Worm (Caenorhabditis elegans) whole organism, early embryonic: Measurements from ENCODE around the gene Y57G11B.8.
"Not testable (repeated sequence)": the region's sequence is repeated elsewhere in the genome, so short reads cannot be mapped to it uniquely, and the experiment has no call there.

Experiments used
- B0310.2 ChIP-seq: sonication (generic microtip); optimal IDR thresholded peaks from 2 replicates; lab custom pipeline; 2016; ENCODE audit warnings: mild to moderate bottlenecking, missing genetic modification characterization, missing compliant biosample characterization
- F13C5.2 ChIP-seq: sonication (generic microtip); optimal IDR thresholded peaks from 2 replicates; lab custom pipeline; 2017; ENCODE audit warnings: mild to moderate bottlenecking, missing genetic modification characterization, inconsistent platforms, missing compliant biosample characterization
- aly-1 ChIP-seq: sonication (generic microtip); optimal IDR thresholded peaks from 2 replicates; lab custom pipeline; 2016; ENCODE audit warnings: missing genetic modification characterization, missing compliant biosample characterization
- ama-1 ChIP-seq: fragments of 150-350 bp; optimal IDR thresholded peaks from 2 replicates; lab custom pipeline; 2014
- ceh-13 ChIP-seq: fragments of 200-800 bp; sonication (Bioruptor generic); optimal IDR thresholded peaks from 2 replicates; lab custom pipeline; 2018; ENCODE audit warnings: mild to moderate bottlenecking, missing genetic modification characterization, missing compliant biosample characterization
- ceh-36 ChIP-seq: sonication (generic microtip); optimal IDR thresholded peaks from 2 replicates; lab custom pipeline; 2016; ENCODE audit warnings: missing genetic modification characterization, inconsistent platforms, missing compliant biosample characterization
- ets-7 ChIP-seq: sonication (generic microtip); optimal IDR thresholded peaks from 2 replicates; lab custom pipeline; 2016; ENCODE audit warnings: missing genotype, missing genetic modification characterization, missing compliant biosample characterization
- flt-1 ChIP-seq: fragments of 200-800 bp; sonication (Bioruptor generic); IDR thresholded peaks from 2 replicates; pipeline ENCODE4 v1.3.6; 2022; ENCODE audit warnings: missing genetic modification characterization, missing compliant biosample characterization
- hmbx-1 ChIP-seq: sonication (generic microtip); optimal IDR thresholded peaks from 2 replicates; lab custom pipeline; 2016; ENCODE audit warnings: mild to moderate bottlenecking, missing genetic modification characterization, missing compliant biosample characterization
- hmg-4 ChIP-seq: fragments of 200-800 bp; sonication (Bioruptor generic); optimal IDR thresholded peaks from 2 replicates; lab custom pipeline; 2018; ENCODE audit warnings: mild to moderate bottlenecking, missing genetic modification characterization, missing compliant biosample characterization
- hnd-1 ChIP-seq: sonication (generic microtip); optimal IDR thresholded peaks from 2 replicates; lab custom pipeline; 2016; ENCODE audit warnings: missing genetic modification characterization, missing compliant biosample characterization
- pes-1 ChIP-seq: fragments of 200-800 bp; sonication (Bioruptor generic); IDR thresholded peaks from 2 replicates; pipeline ENCODE4 v1.3.6; 2022; ENCODE audit warnings: missing genetic modification reagents, missing genetic modification characterization, missing compliant biosample characterization
- scrt-1 ChIP-seq: fragments of 200-800 bp; sonication (Bioruptor generic); IDR thresholded peaks from 2 replicates; pipeline ENCODE4 v1.3.6; 2022; ENCODE audit warnings: missing genetic modification characterization, missing compliant biosample characterization
- sea-1 ChIP-seq: fragments of 200-800 bp; sonication (Bioruptor generic); conservative IDR thresholded peaks from 2 replicates; pipeline ENCODE4 v1.3.6; 2022; ENCODE audit warnings: missing genetic modification characterization, missing compliant biosample characterization
- tbx-11 ChIP-seq: fragments of 200-800 bp; sonication (Bioruptor generic); IDR thresholded peaks from 2 replicates; pipeline ENCODE4 v1.3.6; 2022; ENCODE audit warnings: missing genetic modification characterization, missing compliant biosample characterization
- tbx-37 ChIP-seq: fragments of 200-800 bp; sonication (Bioruptor generic); conservative IDR thresholded peaks from 2 replicates; pipeline ENCODE4 v1.3.6; 2022; ENCODE audit warnings: missing genetic modification reagents, missing genetic modification characterization, missing compliant biosample characterization
- tra-4 ChIP-seq: sonication (generic microtip); optimal IDR thresholded peaks from 2 replicates; lab custom pipeline; 2017; ENCODE audit warnings: missing genetic modification characterization, missing compliant biosample characterization

Y57G11B.8 gene

ce11 chrIV:14554788-14555187, 23.7 kb downstream of the Y57G11B.8 start, which contains the start of gene Y57G11B.6:
TSS of gene Y57G11B.6 (minus strand) at chrIV:14554888.
- TF ChIP-seq F13C5.2 (tag; lab: Kevin White, UChicago) (no peak), pes-1 (GFP tag; lab: Robert Waterston, UW) (no peak), tra-4 (tag; lab: Kevin White, UChicago) (no peak), ets-7 (tag; lab: Kevin White, UChicago) (no peak), B0310.2 (tag; lab: Kevin White, UChicago) (no peak), hnd-1 (tag; lab: Kevin White, UChicago) (no peak), hmg-4 (no peak), ceh-36 (no peak), sea-1 (GFP tag; lab: Robert Waterston, UW) (no peak), tbx-37 (GFP tag; lab: Robert Waterston, UW) (no peak), ceh-13 (GFP tag; lab: Kevin White, UChicago) (no peak), hmbx-1 (tag; lab: Kevin White, UChicago) (no peak), flt-1 (GFP tag; lab: Robert Waterston, UW) (no peak), aly-1 (no peak), tbx-11 (GFP tag; lab: Robert Waterston, UW) (no peak), scrt-1 (GFP tag; lab: Robert Waterston, UW) (no peak), ama-1 (no peak)

ce11 chrIV:14551870-14552269, 26.6 kb downstream of the Y57G11B.8 start, which contains the start of gene pals-30:
TSS of gene pals-30 (minus strand) at chrIV:14551970.
- TF ChIP-seq ceh-36; hnd-1 (tag; lab: Kevin White, UChicago); hmbx-1 (tag; lab: Kevin White, UChicago): not testable (repeated sequence)

- no peak for TF ChIP-seq ceh-13 (GFP tag; lab: Kevin White, UChicago)
- no peak for TF ChIP-seq hmg-4
- no peak for TF ChIP-seq hmbx-1 (tag; lab: Kevin White, UChicago)
- no peak for TF ChIP-seq sea-1 (GFP tag; lab: Robert Waterston, UW)
- no peak for TF ChIP-seq tra-4 (tag; lab: Kevin White, UChicago)
- TF ChIP-seq pes-1 (GFP tag; lab: Robert Waterston, UW) = no peak
- TF ChIP-seq ceh-36 = no peak
- no peak for TF ChIP-seq F13C5.2 (tag; lab: Kevin White, UChicago)
- TF ChIP-seq flt-1 (GFP tag; lab: Robert Waterston, UW) = no peak
- no peak for TF ChIP-seq tbx-11 (GFP tag; lab: Robert Waterston, UW)
- TF ChIP-seq aly-1 = no peak
- no peak for TF ChIP-seq B0310.2 (tag; lab: Kevin White, UChicago)
- TF ChIP-seq ets-7 (tag; lab: Kevin White, UChicago) = no peak
Measured at ce11 chrIV:14549308-14549707, 29.2 kb downstream of the Y57G11B.8 start, which contains the start of gene T27E7.9. TSS of gene T27E7.9 (minus strand) at chrIV:14549408.

DNA sequence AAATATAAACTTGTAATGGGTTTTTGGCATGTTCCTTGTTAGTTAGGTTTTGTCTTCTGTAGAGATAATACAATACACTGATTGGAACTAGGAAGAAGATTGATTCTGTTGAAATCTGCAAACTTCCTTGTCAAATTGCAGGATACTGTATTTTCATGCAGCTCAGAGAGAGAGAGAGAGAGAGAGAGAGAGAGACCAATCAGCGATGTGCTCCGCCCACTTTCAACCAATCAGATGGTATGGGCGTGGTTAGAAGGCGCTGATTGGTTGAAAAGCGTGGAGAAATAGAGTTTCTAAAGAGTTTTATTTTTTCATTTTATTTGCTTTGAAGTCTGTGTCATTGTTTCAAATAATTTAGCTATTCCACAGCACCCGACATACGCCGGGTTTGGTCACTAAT, 31.2 kb downstream of the Y57G11B.8 start:
- TF ChIP-seq ceh-13 (GFP tag; lab: Kevin White, UChicago) = no peak
- TF ChIP-seq tbx-37 (GFP tag; lab: Robert Waterston, UW) = no peak

- TF ChIP-seq ceh-36 (no peak), aly-1 (no peak), tra-4 (tag; lab: Kevin White, UChicago) (no peak)
Measured at ce11 chrIV:14542517-14542916, 36.0 kb downstream of the Y57G11B.8 start, which contains the start of gene pals-29. TSS of gene pals-29 (minus strand) at chrIV:14542617.

DNA sequence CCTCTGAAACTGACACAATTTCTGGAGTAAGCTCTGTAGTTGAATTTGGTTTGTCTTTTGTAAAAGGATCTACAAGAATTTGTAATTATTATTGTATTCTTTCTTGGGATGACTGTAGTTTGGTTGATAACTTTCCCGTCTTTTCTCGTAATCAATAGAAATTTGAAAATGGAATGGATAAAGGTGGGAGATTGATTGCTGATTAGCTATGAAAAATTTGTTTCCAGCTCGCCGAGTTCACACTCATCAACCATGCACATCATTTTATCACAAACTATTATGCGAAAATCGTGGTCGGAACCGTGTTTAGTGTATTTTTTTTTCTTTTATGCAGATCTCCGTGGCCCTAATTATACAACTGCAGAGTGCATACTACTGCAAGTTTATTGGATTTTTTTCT, 41.6 kb downstream of the Y57G11B.8 start, which contains the start of gene T27E7.5:
T27E7.5 (plus strand) TSS at position 253 of the 400 bp plus-strand sequence.
- no peak for TF ChIP-seq scrt-1 (GFP tag; lab: Robert Waterston, UW)
- no peak for TF ChIP-seq tra-4 (tag; lab: Kevin White, UChicago)
- no peak for TF ChIP-seq ceh-36
- no peak for TF ChIP-seq aly-1
- TF ChIP-seq sea-1 (GFP tag; lab: Robert Waterston, UW) = no peak
- no peak for TF ChIP-seq hmg-4
- TF ChIP-seq ets-7 (tag; lab: Kevin White, UChicago) = no peak
- no peak for TF ChIP-seq B0310.2 (tag; lab: Kevin White, UChicago)
- no peak for TF ChIP-seq pes-1 (GFP tag; lab: Robert Waterston, UW)
- TF ChIP-seq hmbx-1 (tag; lab: Kevin White, UChicago) = no peak
- no peak for TF ChIP-seq tbx-37 (GFP tag; lab: Robert Waterston, UW)
- no peak for TF ChIP-seq hnd-1 (tag; lab: Kevin White, UChicago)
- TF ChIP-seq ama-1 = no peak
- no peak for TF ChIP-seq flt-1 (GFP tag; lab: Robert Waterston, UW)
- TF ChIP-seq F13C5.2 (tag; lab: Kevin White, UChicago) = no peak
- TF ChIP-seq ceh-13 (GFP tag; lab: Kevin White, UChicago) = no peak
- no peak for TF ChIP-seq tbx-11 (GFP tag; lab: Robert Waterston, UW)

DNA sequence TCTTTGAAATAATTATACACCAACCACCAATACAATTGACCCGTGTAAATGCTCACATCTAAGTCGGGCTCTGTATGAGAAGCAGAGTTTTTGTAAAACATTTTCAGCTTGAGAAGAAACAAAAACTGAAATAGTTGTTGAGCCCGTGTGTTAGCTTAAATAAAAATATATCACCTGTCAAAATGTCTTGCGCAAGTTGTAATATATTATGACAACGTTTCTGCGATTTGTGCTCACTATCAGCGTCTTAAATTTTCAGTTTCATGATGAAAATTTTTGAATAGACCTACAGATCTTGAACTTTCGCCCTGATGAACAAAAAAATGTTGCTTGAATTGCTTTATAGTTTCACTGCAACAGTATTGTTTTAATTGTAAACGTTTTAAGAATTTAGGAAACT, 43.5 kb downstream of the Y57G11B.8 start, which contains the start of gene T27E7.4:
T27E7.4 (minus strand) TSS at position 101 of the 400 bp plus-strand sequence.
- TF ChIP-seq scrt-1 (GFP tag; lab: Robert Waterston, UW) = no peak
- TF ChIP-seq B0310.2 (tag; lab: Kevin White, UChicago) = no peak
- TF ChIP-seq pes-1 (GFP tag; lab: Robert Waterston, UW) = no peak
- no peak for TF ChIP-seq hmg-4
- no peak for TF ChIP-seq sea-1 (GFP tag; lab: Robert Waterston, UW)
- no peak for TF ChIP-seq F13C5.2 (tag; lab: Kevin White, UChicago)
- no peak for TF ChIP-seq hmbx-1 (tag; lab: Kevin White, UChicago)
- TF ChIP-seq ama-1 = no peak
- no peak for TF ChIP-seq ceh-36
- TF ChIP-seq ceh-13 (GFP tag; lab: Kevin White, UChicago) = no peak
- TF ChIP-seq tbx-37 (GFP tag; lab: Robert Waterston, UW) = no peak
- TF ChIP-seq aly-1 = no peak

- no peak for TF ChIP-seq ceh-13 (GFP tag; lab: Kevin White, UChicago)
Measured at ce11 chrIV:14532366-14532765, 46.1 kb downstream of the Y57G11B.8 start.
